Fruit fly (Drosophila melanogaster) whole organism, embryonic: Measurements from ENCODE around the gene CG3517.

Experiments used
- Atf-2 ChIP-seq: fragments of 200-800 bp; sonication (Bioruptor generic); optimal IDR thresholded peaks from 2 replicates; lab custom pipeline; 2016; ENCODE audit warnings: missing biosample characterization, missing genetic modification characterization
- Atf6 ChIP-seq: fragments of 200-800 bp; sonication (Bioruptor generic); IDR thresholded peaks from 2 replicates; pipeline ENCODE4 v1.3.6; 2022; ENCODE audit warnings: missing biosample characterization, missing genetic modification characterization
- Blimp-1 ChIP-seq: fragments of 200-800 bp; sonication (Bioruptor generic); optimal IDR thresholded peaks from 3 replicates; lab custom pipeline; 2018; ENCODE audit warnings: missing biosample characterization, missing genetic modification characterization, mild to moderate bottlenecking, moderate library complexity, missing genetic modification reagents
- C15 ChIP-seq: fragments of 200-800 bp; sonication (Bioruptor generic); IDR thresholded peaks from 3 replicates; pipeline ENCODE4 v1.3.6; 2022; ENCODE audit warnings: missing biosample characterization, missing genetic modification characterization
- CG12236 ChIP-seq: fragments of 200-800 bp; sonication (Bioruptor generic); optimal IDR thresholded peaks from 2 replicates; lab custom pipeline; 2016; ENCODE audit warnings: missing biosample characterization, missing genetic modification characterization
- CG12942 ChIP-seq: fragments of 200-800 bp; sonication (Bioruptor generic); optimal IDR thresholded peaks from 3 replicates; lab custom pipeline; 2016; ENCODE audit warnings: missing biosample characterization, missing genetic modification characterization
- CG13123 ChIP-seq: fragments of 200-800 bp; sonication (Bioruptor generic); optimal IDR thresholded peaks from 2 replicates; lab custom pipeline; 2016; ENCODE audit warnings: missing biosample characterization, missing genetic modification characterization
- CG13775 ChIP-seq: fragments of 200-800 bp; sonication (Bioruptor generic); optimal IDR thresholded peaks from 3 replicates; lab custom pipeline; 2017; ENCODE audit warnings: missing biosample characterization, mild to moderate bottlenecking, missing genetic modification characterization
- CG15011 ChIP-seq: fragments of 200-800 bp; sonication (Bioruptor generic); optimal IDR thresholded peaks from 3 replicates; lab custom pipeline; 2018; ENCODE audit warnings: missing biosample characterization, mild to moderate bottlenecking, missing genetic modification characterization
- CG1529 ChIP-seq: fragments of 200-800 bp; sonication (Bioruptor generic); optimal IDR thresholded peaks from 3 replicates; lab custom pipeline; 2018; ENCODE audit warnings: missing biosample characterization, missing genetic modification characterization
- CG2129 ChIP-seq: fragments of 200-800 bp; sonication (Bioruptor generic); IDR thresholded peaks from 2 replicates; pipeline ENCODE4 v1.3.6; 2022; ENCODE audit warnings: missing biosample characterization, missing genetic modification characterization; ENCODE audit not compliant: partially characterized antibody
- CG2202 ChIP-seq: fragments of 200-800 bp; sonication (Bioruptor generic); optimal IDR thresholded peaks from 2 replicates; lab custom pipeline; 2018; ENCODE audit warnings: missing biosample characterization, mild to moderate bottlenecking, missing genetic modification characterization
- CG3065 ChIP-seq: fragments of 200-800 bp; sonication (Bioruptor generic); optimal IDR thresholded peaks from 2 replicates; lab custom pipeline; 2016; ENCODE audit warnings: missing biosample characterization, missing genetic modification characterization
- CG32767 ChIP-seq: fragments of 200-800 bp; sonication (Bioruptor generic); IDR thresholded peaks from 2 replicates; pipeline ENCODE4 v1.3.6; 2022; ENCODE audit warnings: missing biosample characterization, missing genetic modification characterization
- CG34422 ChIP-seq: fragments of 200-800 bp; sonication (Bioruptor generic); IDR thresholded peaks from 3 replicates; pipeline ENCODE4 v1.3.6; 2022; ENCODE audit warnings: missing biosample characterization, missing genetic modification characterization
- CG4282 ChIP-seq: fragments of 200-800 bp; sonication (Bioruptor generic); optimal IDR thresholded peaks from 2 replicates; lab custom pipeline; 2016; ENCODE audit warnings: missing biosample characterization, missing genetic modification characterization
- CG7928 ChIP-seq: fragments of 200-800 bp; sonication (Bioruptor generic); optimal IDR thresholded peaks from 2 replicates; lab custom pipeline; 2017; ENCODE audit warnings: missing biosample characterization, mild to moderate bottlenecking, missing genetic modification characterization
- CG8388 ChIP-seq: fragments of 200-800 bp; sonication (Bioruptor generic); optimal IDR thresholded peaks from 2 replicates; lab custom pipeline; 2019; ENCODE audit warnings: missing biosample characterization, mild to moderate bottlenecking, missing genetic modification characterization, moderate library complexity
- CG9609 ChIP-seq: fragments of 200-800 bp; sonication (Bioruptor generic); optimal IDR thresholded peaks from 3 replicates; lab custom pipeline; 2016; ENCODE audit warnings: missing biosample characterization, missing genetic modification characterization
- Camta ChIP-seq: fragments of 200-800 bp; sonication (Bioruptor generic); optimal IDR thresholded peaks from 2 replicates; lab custom pipeline; 2016; ENCODE audit warnings: missing biosample characterization, missing genetic modification characterization
- Dad ChIP-seq: fragments of 200-800 bp; sonication (Bioruptor generic); optimal IDR thresholded peaks from 3 replicates; lab custom pipeline; 2016; ENCODE audit warnings: missing biosample characterization, missing genetic modification characterization
- H15 ChIP-seq: fragments of 200-800 bp; sonication (Bioruptor generic); IDR thresholded peaks from 3 replicates; pipeline ENCODE4 v1.3.6; 2022; ENCODE audit warnings: missing biosample characterization, missing genetic modification characterization
- H2.0 ChIP-seq: fragments of 200-800 bp; sonication (Bioruptor generic); IDR thresholded peaks from 2 replicates; pipeline ENCODE4 v1.3.6; 2022; ENCODE audit warnings: missing biosample characterization, missing genetic modification characterization
- HHEX ChIP-seq: fragments of 200-800 bp; sonication (Bioruptor generic); optimal IDR thresholded peaks from 3 replicates; lab custom pipeline; 2017; ENCODE audit warnings: missing biosample characterization, mild to moderate bottlenecking, missing genetic modification characterization, missing genetic modification reagents
- HLH3B ChIP-seq: fragments of 200-800 bp; sonication (Bioruptor generic); IDR thresholded peaks from 2 replicates; pipeline ENCODE4 v1.3.6; 2022; ENCODE audit warnings: missing biosample characterization, missing genetic modification characterization
- HLH54F ChIP-seq: fragments of 200-800 bp; sonication (Bioruptor generic); optimal IDR thresholded peaks from 3 replicates; lab custom pipeline; 2016; ENCODE audit warnings: missing biosample characterization, missing genetic modification characterization
- Hr51 ChIP-seq, 2 experiments: fragments of 200-800 bp; sonication (Bioruptor generic); optimal IDR thresholded peaks; 2 replicates in 1 of 2; 3 replicates in 1 of 2; lab custom pipeline; 2016 to 2018; ENCODE audit warnings: missing biosample characterization in 2 of 2, missing genetic modification characterization in 2 of 2, mild to moderate bottlenecking in 1 of 2, moderate library complexity in 1 of 2
- Pdp1 ChIP-seq, 2 experiments: fragments of 200-800 bp; sonication (Bioruptor generic); optimal IDR thresholded peaks; 3 replicates each; lab custom pipeline; 2016; ENCODE audit warnings: missing biosample characterization in 2 of 2, missing genetic modification characterization in 2 of 2, mild to moderate bottlenecking in 1 of 2, moderate library complexity in 1 of 2
- az2 ChIP-seq: fragments of 200-800 bp; sonication (Bioruptor generic); optimal IDR thresholded peaks from 3 replicates; lab custom pipeline; 2016; ENCODE audit warnings: missing biosample characterization, missing genetic modification characterization
- bab2 ChIP-seq: fragments of 200-800 bp; sonication (Bioruptor generic); optimal IDR thresholded peaks from 2 replicates; lab custom pipeline; 2016; ENCODE audit warnings: missing biosample characterization, missing genetic modification characterization
- bbx ChIP-seq: fragments of 200-800 bp; sonication (Bioruptor generic); IDR thresholded peaks from 2 replicates; pipeline ENCODE4 v1.3.6; 2022; ENCODE audit warnings: missing biosample characterization, missing genetic modification characterization; ENCODE audit not compliant: partially characterized antibody
- chn ChIP-seq: fragments of 200-800 bp; sonication (Bioruptor generic); optimal IDR thresholded peaks from 2 replicates; lab custom pipeline; 2016; ENCODE audit warnings: missing biosample characterization, missing genetic modification characterization
- croc ChIP-seq: fragments of 200-800 bp; sonication (Bioruptor generic); conservative IDR thresholded peaks from 3 replicates; pipeline ENCODE4 v1.3.6; 2022; ENCODE audit warnings: missing biosample characterization, missing genetic modification characterization
- crol ChIP-seq: fragments of 200-800 bp; sonication (Bioruptor generic); IDR thresholded peaks from 2 replicates; pipeline ENCODE4 v1.3.6; 2022; ENCODE audit warnings: missing biosample characterization, missing genetic modification characterization
- dimm ChIP-seq: fragments of 200-800 bp; sonication (Bioruptor generic); IDR thresholded peaks from 2 replicates; pipeline ENCODE4 v1.3.6; 2022; ENCODE audit warnings: missing biosample characterization, missing genetic modification characterization
- disco-r ChIP-seq: fragments of 200-800 bp; sonication (Bioruptor generic); optimal IDR thresholded peaks from 2 replicates; lab custom pipeline; 2016; ENCODE audit warnings: missing biosample characterization, missing genetic modification characterization
- dmrt99B ChIP-seq: fragments of 200-800 bp; sonication (Bioruptor generic); optimal IDR thresholded peaks from 2 replicates; lab custom pipeline; 2018; ENCODE audit warnings: missing biosample characterization, mild to moderate bottlenecking, missing genetic modification characterization, moderate library complexity
- esg ChIP-seq: fragments of 200-800 bp; sonication (Bioruptor generic); conservative IDR thresholded peaks from 2 replicates; pipeline ENCODE4 v1.3.6; 2022; ENCODE audit warnings: missing biosample characterization, missing genetic modification characterization
- insv ChIP-seq, 2 experiments: fragments of 200-800 bp; sonication (Bioruptor generic); optimal IDR thresholded peaks; 3 replicates each; lab custom pipeline; 2016 to 2018; ENCODE audit warnings: missing biosample characterization in 2 of 2, missing genetic modification characterization in 2 of 2
- lilli ChIP-seq: fragments of 200-800 bp; sonication (Bioruptor generic); optimal IDR thresholded peaks from 3 replicates; lab custom pipeline; 2016; ENCODE audit warnings: missing biosample characterization, missing genetic modification characterization
- luna ChIP-seq: fragments of 200-800 bp; sonication (Bioruptor generic); optimal IDR thresholded peaks from 2 replicates; lab custom pipeline; 2016; ENCODE audit warnings: missing biosample characterization, missing genetic modification characterization
- nau ChIP-seq: fragments of 200-800 bp; sonication (Bioruptor generic); optimal IDR thresholded peaks from 3 replicates; lab custom pipeline; 2017; ENCODE audit warnings: missing biosample characterization, mild to moderate bottlenecking, missing genetic modification characterization, missing genetic modification reagents
- pros ChIP-seq: fragments of 200-800 bp; sonication (Bioruptor generic); optimal IDR thresholded peaks from 3 replicates; lab custom pipeline; 2019; ENCODE audit warnings: missing biosample characterization, mild to moderate bottlenecking, missing genetic modification characterization, moderate library complexity
- rib ChIP-seq: fragments of 200-800 bp; sonication (Bioruptor generic); IDR thresholded peaks from 2 replicates; pipeline ENCODE4 v1.3.6; 2022; ENCODE audit warnings: missing biosample characterization, missing genetic modification characterization
- sima ChIP-seq: fragments of 200-800 bp; sonication (Bioruptor generic); optimal IDR thresholded peaks from 2 replicates; lab custom pipeline; 2016; ENCODE audit warnings: missing biosample characterization, missing genetic modification characterization
- slou ChIP-seq: fragments of 200-800 bp; sonication (Bioruptor generic); optimal IDR thresholded peaks from 3 replicates; lab custom pipeline; 2016; ENCODE audit warnings: missing biosample characterization, missing genetic modification characterization
- stc ChIP-seq: fragments of 200-800 bp; sonication (Bioruptor generic); IDR thresholded peaks from 2 replicates; pipeline ENCODE4 v1.3.6; 2022; ENCODE audit warnings: missing biosample characterization, missing genetic modification characterization
- stwl ChIP-seq: fragments of 200-800 bp; sonication (Bioruptor generic); optimal IDR thresholded peaks from 3 replicates; lab custom pipeline; 2018; ENCODE audit warnings: missing biosample characterization, mild to moderate bottlenecking, missing genetic modification characterization, moderate library complexity
- tgo ChIP-seq: fragments of 200-800 bp; sonication (Bioruptor generic); IDR thresholded peaks from 3 replicates; pipeline ENCODE4 v1.3.6; 2022; ENCODE audit warnings: missing biosample characterization, missing genetic modification characterization
- unpg ChIP-seq: fragments of 200-800 bp; sonication (Bioruptor generic); optimal IDR thresholded peaks from 3 replicates; lab custom pipeline; 2018; ENCODE audit warnings: missing biosample characterization, mild to moderate bottlenecking, missing genetic modification characterization, moderate library complexity
- usp ChIP-seq: fragments of >200 bp; optimal IDR thresholded peaks from 2 replicates; lab custom pipeline; 2017; ENCODE audit warnings: missing biosample characterization, missing genetic modification characterization
- yki ChIP-seq: fragments of >200 bp; optimal IDR thresholded peaks from 3 replicates; lab custom pipeline; 2018
- z ChIP-seq: fragments of 200-800 bp; sonication (Bioruptor generic); IDR thresholded peaks from 3 replicates; pipeline ENCODE4 v1.3.6; 2022; ENCODE audit warnings: missing biosample characterization, missing genetic modification characterization

The CG3517 gene

dm6 chr3R:19472218-19472617 is 47.2 kb upstream of the CG3517 start (continued):
- peak in 1 of 2 experiments; percentile 92 for TF ChIP-seq Pdp1 (GFP tag; optimal IDR thresholded peaks at IDR 0.05; lab: Kevin White, UChicago)
- no peak for TF ChIP-seq stc (GFP tag; lab: Robert Waterston, UW)
- TF ChIP-seq CG8388, result peak; percentile 24
- no peak for TF ChIP-seq C15 (GFP tag; lab: Robert Waterston, UW)
- peak; percentile 39 for TF ChIP-seq HHEX (GFP tag; lab: Kevin White, UChicago)
- no peak for TF ChIP-seq CG32767 (GFP tag; lab: Robert Waterston, UW)
- TF ChIP-seq croc (GFP tag; lab: Robert Waterston, UW), result no peak
- TF ChIP-seq CG13123 (GFP tag; lab: Kevin White, UChicago), result no peak
- TF ChIP-seq pros (GFP tag; lab: Kevin White, UChicago), result peak; percentile 26
- no peak for TF ChIP-seq H15
- no peak for TF ChIP-seq crol (GFP tag; lab: Robert Waterston, UW)
- TF ChIP-seq esg, result no peak
- no peak for TF ChIP-seq tgo (GFP tag; lab: Robert Waterston, UW)
- TF ChIP-seq lilli (GFP tag; lab: Kevin White, UChicago), result no peak
- TF ChIP-seq CG4282 (GFP tag; lab: Kevin White, UChicago), result no peak
- TF ChIP-seq usp, result no peak
- TF ChIP-seq insv (GFP tag; optimal IDR thresholded peaks at IDR 0.05; lab: Kevin White, UChicago), result no peak
- TF ChIP-seq rib, result 0 out of 2 replicates have a peak, but pooled peaks have one; percentile 54
- peak; percentile 9 for TF ChIP-seq CG12236
- TF ChIP-seq disco-r (GFP tag; lab: Kevin White, UChicago), result peak; percentile 3
- peak; percentile 77 for TF ChIP-seq CG2202 (tag; lab: Kevin White, UChicago)
- no peak for TF ChIP-seq CG3065 (GFP tag; lab: Kevin White, UChicago)
- TF ChIP-seq CG15011 (GFP tag; lab: Kevin White, UChicago), result peak; percentile 19
- TF ChIP-seq luna (GFP tag; lab: Kevin White, UChicago), result no peak
- peak; percentile 48 for TF ChIP-seq CG1529
- TF ChIP-seq H2.0 (GFP tag; lab: Robert Waterston, UW), result no peak
- TF ChIP-seq z (GFP tag; lab: Robert Waterston, UW), result peak; percentile 51; the same call in 2 of the 3 replicates
- no peak for TF ChIP-seq stwl (tag; lab: Kevin White, UChicago)
- TF ChIP-seq bbx (GFP tag; lab: Robert Waterston, UW), result no peak
- no peak for TF ChIP-seq bab2 (GFP tag; lab: Kevin White, UChicago)
- TF ChIP-seq Camta (GFP tag; lab: Kevin White, UChicago), result no peak
- TF ChIP-seq Hr51 (GFP tag; optimal IDR thresholded peaks at IDR 0.05; lab: Kevin White, UChicago), result no peak
- no peak; the same call in 2 of the 3 replicates for TF ChIP-seq CG34422 (GFP tag; lab: Robert Waterston, UW)
- no peak for TF ChIP-seq chn (GFP tag; lab: Kevin White, UChicago)
- no peak for TF ChIP-seq az2 (GFP tag; lab: Kevin White, UChicago)
- TF ChIP-seq sima (GFP tag; lab: Kevin White, UChicago), result no peak
- TF ChIP-seq CG12942 (GFP tag; lab: Kevin White, UChicago), result no peak
- peak; percentile 9 for TF ChIP-seq dmrt99B (tag; lab: Kevin White, UChicago)
- TF ChIP-seq slou (GFP tag; lab: Kevin White, UChicago), result no peak
- TF ChIP-seq CG13775 (GFP tag; lab: Kevin White, UChicago), result no peak
- TF ChIP-seq Atf-2, result no peak
- TF ChIP-seq CG7928 (GFP tag; lab: Kevin White, UChicago), result no peak
- peak; percentile 33 for TF ChIP-seq Blimp-1 (GFP tag; lab: Kevin White, UChicago)
- no peak for TF ChIP-seq HLH54F (GFP tag; lab: Kevin White, UChicago)
- TF ChIP-seq dimm (GFP tag; lab: Robert Waterston, UW), result no peak
- no peak for TF ChIP-seq HLH3B (GFP tag; lab: Robert Waterston, UW)
- TF ChIP-seq CG9609, result no peak
- no peak for TF ChIP-seq Dad (GFP tag; lab: Kevin White, UChicago)
- TF ChIP-seq CG2129 (GFP tag; lab: Robert Waterston, UW), result no peak
- peak; percentile 46 for TF ChIP-seq unpg (GFP tag; lab: Kevin White, UChicago)
- TF ChIP-seq yki, result no peak
- TF ChIP-seq Atf6 (GFP tag; lab: Robert Waterston, UW), result no peak
- TF ChIP-seq nau (GFP tag; lab: Kevin White, UChicago), result peak; percentile 29
